Worm (Caenorhabditis elegans) whole organism, L4 larva: ENCODE data around the gene B0024.3.

ENCODE experiments used
- daf-16 ChIP-seq, 3 experiments: sonication (generic microtip); optimal IDR thresholded peaks; 2 replicates each; lab custom pipeline; 2016 to 2017; ENCODE audit warnings: missing genetic modification characterization in 3 of 3, missing genetic modification reagents in 3 of 3, mild to moderate bottlenecking in 2 of 3, missing compliant biosample characterization in 2 of 3, missing biosample characterization in 1 of 3, moderate library complexity in 1 of 3
- daf-8 ChIP-seq: fragments of 200-800 bp; sonication (Bioruptor generic); IDR thresholded peaks from 2 replicates; pipeline ENCODE4 v1.3.6; 2022; ENCODE audit warnings: missing genetic modification characterization, missing compliant biosample characterization
- lsy-2 ChIP-seq, 2 experiments: fragments of 150-350 bp in 1 of 2; sonication (generic microtip) in 1 of 2; optimal IDR thresholded peaks; 2 replicates each; lab custom pipeline; 2014 to 2017; ENCODE audit warnings: missing biosample characterization in 2 of 2, missing genetic modification characterization in 2 of 2
- mxl-3 ChIP-seq: fragments of 200-800 bp; sonication (Bioruptor generic); optimal IDR thresholded peaks from 2 replicates; lab custom pipeline; 2018; ENCODE audit warnings: mild to moderate bottlenecking, missing genetic modification characterization, missing compliant biosample characterization

DNA sequence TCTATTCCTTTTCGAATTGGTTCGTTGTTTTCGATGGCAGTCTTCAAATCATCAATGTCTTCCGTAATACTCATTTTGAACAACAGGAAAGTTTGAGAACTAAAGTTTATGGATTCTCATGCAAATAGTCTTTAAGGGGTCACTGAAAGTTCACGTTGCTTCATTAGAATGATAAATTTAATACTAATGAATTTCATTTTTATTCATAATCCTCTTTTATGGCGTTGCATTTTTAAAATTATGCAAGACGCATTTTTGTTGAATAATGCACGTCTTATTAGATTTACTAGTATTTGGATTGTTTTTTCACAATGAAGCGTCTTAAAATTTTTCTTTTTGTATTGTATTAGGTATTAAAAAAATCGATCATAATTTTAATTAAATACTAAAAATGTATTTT lies 44.3 kb upstream of the B0024.3 start, which contains the start of gene C12D8.9:
- no peak for TF ChIP-seq mxl-3
- TF ChIP-seq daf-8 (GFP tag; lab: Robert Waterston, UW) = no peak
- no peak for TF ChIP-seq lsy-2 (tag; optimal IDR thresholded peaks at IDR 0.05; lab: Kevin White, UChicago)
- no peak for TF ChIP-seq daf-16 (GFP tag; optimal IDR thresholded peaks at IDR 0.05; lab: Kevin White, UChicago)
- no peak for TF ChIP-seq daf-16 (tag; optimal IDR thresholded peaks at IDR 0.05; lab: Kevin White, UChicago)
